Fruit fly (Drosophila melanogaster): ENCODE results near the gene CG14115.
A peak's percentile ranks its signal among the peaks of the same experiment; 100 is the strongest.

The CG14115 gene

dm6 chr3L:13015823-13016465 is 45.3 kb downstream of the CG14115 start, which contains the start of gene CG11267 (continued):
- TF ChIP-seq Scr (GFP tag; IDR thresholded peaks at IDR 0.05; ENCODE audit: partially characterized antibody) (no peak), D (optimal IDR thresholded peaks at IDR 0.05) (no peak), D (GFP tag; optimal IDR thresholded peaks at IDR 0.05) (peak; percentile 75), jigr1 (GFP tag; IDR thresholded peaks at IDR 0.05) (peak; percentile 5; the same call in 1 of the 3 replicates), Lhr (GFP tag; optimal IDR thresholded peaks at IDR 0.05) (peak; percentile 15), Taf1 (GFP tag; IDR thresholded peaks at IDR 0.05) (peak; percentile 92), wor (GFP tag; IDR thresholded peaks at IDR 0.05) (peak; percentile 51; the same call in 1 of the 2 replicates), cad (GFP tag; optimal IDR thresholded peaks at IDR 0.05) (no peak), CG1602 (GFP tag; optimal IDR thresholded peaks at IDR 0.05) (peak; percentile 73), sr (GFP tag; IDR thresholded peaks at IDR 0.05) (peak; percentile 66), Blimp-1 (GFP tag; optimal IDR thresholded peaks at IDR 0.05) (peak; percentile 78), CG7556 (GFP tag; optimal IDR thresholded peaks at IDR 0.05) (peak; percentile 76), vvl (GFP tag; IDR thresholded peaks at IDR 0.05) (peak; percentile 96), Vsx1 (GFP tag; optimal IDR thresholded peaks at IDR 0.05) (peak; percentile 65), Tbp (GFP tag; optimal IDR thresholded peaks at IDR 0.05) (no peak), Sox102F (GFP tag; optimal IDR thresholded peaks at IDR 0.05) (peak; percentile 82), MESR4 (GFP tag; optimal IDR thresholded peaks at IDR 0.05) (peak; percentile 53), pita (GFP tag; optimal IDR thresholded peaks at IDR 0.05) (no peak), kah (GFP tag; optimal IDR thresholded peaks at IDR 0.05) (peak; percentile 72), Fer3 (tag; optimal IDR thresholded peaks at IDR 0.05) (peak; percentile 93), CG12104 (GFP tag; optimal IDR thresholded peaks at IDR 0.05) (peak; percentile 85), CG9797 (GFP tag; optimal IDR thresholded peaks at IDR 0.05) (peak; percentile 36), zen2 (GFP tag; IDR thresholded peaks at IDR 0.05; ENCODE audit: partially characterized antibody) (peak; percentile 53; the same call in 1 of the 3 replicates), danr (GFP tag; IDR thresholded peaks at IDR 0.05) (peak; percentile 78; the same call in 1 of the 2 replicates), CG33557 (GFP tag; optimal IDR thresholded peaks at IDR 0.05) (peak; percentile 45), CG14710 (tag; optimal IDR thresholded peaks at IDR 0.05) (peak; percentile 82), dan (GFP tag; IDR thresholded peaks at IDR 0.05) (no peak), CG43689 (GFP tag; IDR thresholded peaks at IDR 0.05) (no peak), NC2α (GFP tag; optimal IDR thresholded peaks at IDR 0.05) (no peak), Xrp1 (GFP tag; IDR thresholded peaks at IDR 0.05) (peak; percentile 91), Rfx (GFP tag; IDR thresholded peaks at IDR 0.05) (peak; percentile 95), unpg (GFP tag; optimal IDR thresholded peaks at IDR 0.05) (peak; percentile 84), prd (optimal IDR thresholded peaks at IDR 0.05) (no peak), prd (GFP tag; IDR thresholded peaks at IDR 0.05) (peak; percentile 88), CG8281 (tag; optimal IDR thresholded peaks at IDR 0.05) (peak; percentile 70), chinmo (GFP tag; IDR thresholded peaks at IDR 0.05; ENCODE audit: partially characterized antibody) (no peak), CG9727 (GFP tag; optimal IDR thresholded peaks at IDR 0.05) (peak; percentile 82), Aef1 (GFP tag; IDR thresholded peaks at IDR 0.05) (peak; percentile 89), corto (GFP tag; optimal IDR thresholded peaks at IDR 0.05) (peak; percentile 35), eve (GFP tag; optimal IDR thresholded peaks at IDR 0.05) (peak in 1 of 2 experiments; percentile 88), gro (GFP tag; optimal IDR thresholded peaks at IDR 0.05) (peak; percentile 67), Antp (GFP tag; optimal IDR thresholded peaks at IDR 0.05) (peak; percentile 69), vfl (GFP tag; optimal IDR thresholded peaks at IDR 0.05) (peak; percentile 71), disco-r (GFP tag; optimal IDR thresholded peaks at IDR 0.05) (peak; percentile 27), CG32767 (GFP tag; IDR thresholded peaks at IDR 0.05) (peak; percentile 62), CG10565 (GFP tag; optimal IDR thresholded peaks at IDR 0.05) (peak; percentile 59), Deaf1 (tag; optimal IDR thresholded peaks at IDR 0.05) (peak; percentile 55), zfh1 (GFP tag; IDR thresholded peaks at IDR 0.05) (peak; percentile 92), Hand (GFP tag; optimal IDR thresholded peaks at IDR 0.05) (peak; percentile 55), CG11696 (GFP tag; IDR thresholded peaks at IDR 0.05) (peak; percentile 87)
